Fruit fly (Drosophila melanogaster) whole organism, embryonic: ENCODE data around the gene CG7841.

Experiments used
- Atf3 ChIP-seq: fragments of 200-800 bp; sonication (Bioruptor generic); optimal IDR thresholded peaks from 3 replicates; lab custom pipeline; 2016; ENCODE audit warnings: missing biosample characterization, missing genetic modification characterization
- CG10267 ChIP-seq: fragments of 200-800 bp; sonication (Bioruptor generic); optimal IDR thresholded peaks from 2 replicates; lab custom pipeline; 2018; ENCODE audit warnings: missing biosample characterization, mild to moderate bottlenecking, missing genetic modification characterization, moderate library complexity
- CG10654 ChIP-seq: fragments of 200-800 bp; sonication (Bioruptor generic); optimal IDR thresholded peaks from 2 replicates; lab custom pipeline; 2016; ENCODE audit warnings: missing biosample characterization, missing genetic modification characterization
- CG12391 ChIP-seq: fragments of 200-800 bp; sonication (Bioruptor generic); optimal IDR thresholded peaks from 3 replicates; lab custom pipeline; 2018; ENCODE audit warnings: missing biosample characterization, mild to moderate bottlenecking, missing genetic modification characterization, moderate library complexity
- CG13894 ChIP-seq: fragments of 200-800 bp; sonication (Bioruptor generic); optimal IDR thresholded peaks from 3 replicates; lab custom pipeline; 2018; ENCODE audit warnings: missing biosample characterization, mild to moderate bottlenecking, missing genetic modification characterization, moderate library complexity
- CG14014 ChIP-seq: fragments of 200-800 bp; sonication (Bioruptor generic); IDR thresholded peaks from 2 replicates; pipeline ENCODE4 v1.3.6; 2022; ENCODE audit warnings: missing biosample characterization, missing genetic modification characterization
- CG14710 ChIP-seq: fragments of 200-800 bp; sonication (Bioruptor generic); optimal IDR thresholded peaks from 3 replicates; lab custom pipeline; 2019; ENCODE audit warnings: missing biosample characterization, mild to moderate bottlenecking, missing genetic modification characterization, moderate library complexity
- CG16813 ChIP-seq: fragments of 200-800 bp; sonication (Bioruptor generic); IDR thresholded peaks from 3 replicates; pipeline ENCODE4 v1.3.6; 2022; ENCODE audit warnings: missing biosample characterization, missing genetic modification characterization; ENCODE audit not compliant: partially characterized antibody
- CG1792 ChIP-seq: fragments of 200-800 bp; sonication (Bioruptor generic); optimal IDR thresholded peaks from 2 replicates; lab custom pipeline; 2016; ENCODE audit warnings: missing biosample characterization, missing genetic modification characterization
- CG3065 ChIP-seq: fragments of 200-800 bp; sonication (Bioruptor generic); optimal IDR thresholded peaks from 2 replicates; lab custom pipeline; 2016; ENCODE audit warnings: missing biosample characterization, missing genetic modification characterization
- CG31224 ChIP-seq: fragments of 200-800 bp; sonication (Bioruptor generic); IDR thresholded peaks from 2 replicates; pipeline ENCODE4 v1.3.6; 2022; ENCODE audit warnings: missing biosample characterization, missing genetic modification characterization
- CG31441 ChIP-seq: fragments of 200-800 bp; sonication (Bioruptor generic); IDR thresholded peaks from 2 replicates; pipeline ENCODE4 v1.3.6; 2022; ENCODE audit warnings: missing biosample characterization, missing genetic modification characterization
- CG3163 ChIP-seq: fragments of 200-800 bp; sonication (Bioruptor generic); optimal IDR thresholded peaks from 3 replicates; lab custom pipeline; 2016; ENCODE audit warnings: missing biosample characterization, missing genetic modification characterization
- CG32772 ChIP-seq: fragments of 200-800 bp; sonication (Bioruptor generic); IDR thresholded peaks from 2 replicates; pipeline ENCODE4 v1.3.6; 2022; ENCODE audit warnings: missing biosample characterization, missing genetic modification characterization
- CG43689 ChIP-seq: fragments of 200-800 bp; sonication (Bioruptor generic); IDR thresholded peaks from 2 replicates; pipeline ENCODE4 v1.3.6; 2022; ENCODE audit warnings: missing biosample characterization, missing genetic modification characterization
- CG4424 ChIP-seq: fragments of 200-800 bp; sonication (Bioruptor generic); optimal IDR thresholded peaks from 3 replicates; lab custom pipeline; 2016; ENCODE audit warnings: missing biosample characterization, missing genetic modification characterization
- D ChIP-seq, 2 experiments: fragments of 200-800 bp in 1 of 2; fragments of >200 bp in 1 of 2; sonication (Bioruptor generic) in 1 of 2; optimal IDR thresholded peaks; 2 replicates in 1 of 2; 3 replicates in 1 of 2; lab custom pipeline; 2017; ENCODE audit warnings: mild to moderate bottlenecking in 1 of 2, missing biosample characterization in 1 of 2, missing genetic modification characterization in 1 of 2, missing genetic modification reagents in 1 of 2
- Drgx ChIP-seq: fragments of 200-800 bp; sonication (Bioruptor generic); IDR thresholded peaks from 2 replicates; pipeline ENCODE4 v1.3.6; 2022; ENCODE audit warnings: missing biosample characterization, missing genetic modification characterization
- Ets97D ChIP-seq: fragments of 200-800 bp; sonication (Bioruptor generic); optimal IDR thresholded peaks from 3 replicates; lab custom pipeline; 2016; ENCODE audit warnings: missing biosample characterization, missing genetic modification characterization
- GATAe ChIP-seq: fragments of 200-800 bp; sonication (Bioruptor generic); conservative IDR thresholded peaks from 2 replicates; pipeline ENCODE4 v1.3.6; 2022; ENCODE audit warnings: missing biosample characterization, missing genetic modification characterization
- H15 ChIP-seq: fragments of 200-800 bp; sonication (Bioruptor generic); IDR thresholded peaks from 3 replicates; pipeline ENCODE4 v1.3.6; 2022; ENCODE audit warnings: missing biosample characterization, missing genetic modification characterization
- H2.0 ChIP-seq: fragments of 200-800 bp; sonication (Bioruptor generic); IDR thresholded peaks from 2 replicates; pipeline ENCODE4 v1.3.6; 2022; ENCODE audit warnings: missing biosample characterization, missing genetic modification characterization
- HLH54F ChIP-seq: fragments of 200-800 bp; sonication (Bioruptor generic); optimal IDR thresholded peaks from 3 replicates; lab custom pipeline; 2016; ENCODE audit warnings: missing biosample characterization, missing genetic modification characterization
- Hr3 ChIP-seq: fragments of 200-800 bp; sonication (Bioruptor generic); optimal IDR thresholded peaks from 3 replicates; lab custom pipeline; 2016; ENCODE audit warnings: missing biosample characterization, missing genetic modification characterization
- Hr51 ChIP-seq, 2 experiments: fragments of 200-800 bp; sonication (Bioruptor generic); optimal IDR thresholded peaks; 2 replicates in 1 of 2; 3 replicates in 1 of 2; lab custom pipeline; 2016 to 2018; ENCODE audit warnings: missing biosample characterization in 2 of 2, missing genetic modification characterization in 2 of 2, mild to moderate bottlenecking in 1 of 2, moderate library complexity in 1 of 2
- Stat92E ChIP-seq, 3 experiments: fragments of >200 bp in 2 of 3; fragments of 200-800 bp in 1 of 3; sonication (Bioruptor generic) in 1 of 3; optimal IDR thresholded peaks; 2 replicates each; lab custom pipeline; 2017 to 2019; ENCODE audit warnings: missing biosample characterization in 3 of 3, missing genetic modification characterization in 3 of 3, mild to moderate bottlenecking in 1 of 3, moderate library complexity in 1 of 3
- amos ChIP-seq: fragments of 200-800 bp; sonication (Bioruptor generic); IDR thresholded peaks from 2 replicates; pipeline ENCODE4 v1.3.6; 2022; ENCODE audit warnings: missing biosample characterization, missing genetic modification characterization; ENCODE audit not compliant: partially characterized antibody
- bigmax ChIP-seq: fragments of 200-800 bp; sonication (Bioruptor generic); optimal IDR thresholded peaks from 2 replicates; lab custom pipeline; 2018; ENCODE audit warnings: missing biosample characterization, mild to moderate bottlenecking, missing genetic modification characterization
- cg ChIP-seq: fragments of 200-800 bp; sonication (Bioruptor generic); optimal IDR thresholded peaks from 3 replicates; lab custom pipeline; 2019; ENCODE audit warnings: missing biosample characterization, mild to moderate bottlenecking, missing genetic modification characterization, moderate library complexity
- chif ChIP-seq, 2 experiments: fragments of 200-800 bp; sonication (Bioruptor generic); optimal IDR thresholded peaks; 3 replicates each; lab custom pipeline; 2016; ENCODE audit warnings: missing biosample characterization in 2 of 2, missing genetic modification characterization in 2 of 2
- ci ChIP-seq: fragments of 200-800 bp; sonication (Bioruptor generic); IDR thresholded peaks from 3 replicates; pipeline ENCODE4 v1.3.6; 2022; ENCODE audit warnings: missing biosample characterization, missing genetic modification characterization
- dimm ChIP-seq: fragments of 200-800 bp; sonication (Bioruptor generic); IDR thresholded peaks from 2 replicates; pipeline ENCODE4 v1.3.6; 2022; ENCODE audit warnings: missing biosample characterization, missing genetic modification characterization
- gem ChIP-seq: fragments of 200-800 bp; sonication (Bioruptor generic); optimal IDR thresholded peaks from 2 replicates; lab custom pipeline; 2019; ENCODE audit warnings: missing biosample characterization, mild to moderate bottlenecking, missing genetic modification characterization, moderate library complexity
- grn ChIP-seq: fragments of 200-800 bp; sonication (Bioruptor generic); optimal IDR thresholded peaks from 3 replicates; lab custom pipeline; 2017; ENCODE audit warnings: missing biosample characterization, missing genetic modification characterization
- hbn ChIP-seq: fragments of 200-800 bp; sonication (Bioruptor generic); IDR thresholded peaks from 2 replicates; pipeline ENCODE4 v1.3.6; 2022; ENCODE audit warnings: missing biosample characterization, missing genetic modification characterization; ENCODE audit not compliant: partially characterized antibody
- her ChIP-seq: fragments of 200-800 bp; sonication (Bioruptor generic); optimal IDR thresholded peaks from 2 replicates; lab custom pipeline; 2016; ENCODE audit warnings: missing biosample characterization, missing genetic modification characterization
- insv ChIP-seq, 2 experiments: fragments of 200-800 bp; sonication (Bioruptor generic); optimal IDR thresholded peaks; 3 replicates each; lab custom pipeline; 2016 to 2018; ENCODE audit warnings: missing biosample characterization in 2 of 2, missing genetic modification characterization in 2 of 2
- lola ChIP-seq, 3 experiments: fragments of >200 bp in 2 of 3; fragments of 200-800 bp in 1 of 3; sonication (Bioruptor generic) in 1 of 3; optimal IDR thresholded peaks; 2 replicates each; lab custom pipeline; 2017 to 2019; ENCODE audit warnings: missing biosample characterization in 3 of 3, missing genetic modification characterization in 3 of 3, mild to moderate bottlenecking in 1 of 3, moderate library complexity in 1 of 3
- maf-S ChIP-seq: fragments of 200-800 bp; sonication (Bioruptor generic); optimal IDR thresholded peaks from 2 replicates; lab custom pipeline; 2016; ENCODE audit warnings: missing biosample characterization, missing genetic modification characterization
- oc ChIP-seq: fragments of 200-800 bp; sonication (Bioruptor generic); optimal IDR thresholded peaks from 2 replicates; lab custom pipeline; 2018; ENCODE audit warnings: missing biosample characterization, mild to moderate bottlenecking, missing genetic modification characterization, moderate library complexity
- org-1 ChIP-seq: fragments of 200-800 bp; sonication (Bioruptor generic); optimal IDR thresholded peaks from 2 replicates; lab custom pipeline; 2017; ENCODE audit warnings: missing biosample characterization, missing genetic modification characterization
- peb ChIP-seq: fragments of 200-800 bp; sonication (Bioruptor generic); IDR thresholded peaks from 2 replicates; pipeline ENCODE4 v1.3.6; 2022; ENCODE audit warnings: missing biosample characterization, missing genetic modification characterization
- rib ChIP-seq: fragments of 200-800 bp; sonication (Bioruptor generic); IDR thresholded peaks from 2 replicates; pipeline ENCODE4 v1.3.6; 2022; ENCODE audit warnings: missing biosample characterization, missing genetic modification characterization
- sna ChIP-seq: fragments of 200-800 bp; sonication (Bioruptor generic); IDR thresholded peaks from 2 replicates; pipeline ENCODE4 v1.3.6; 2022; ENCODE audit warnings: missing biosample characterization, missing genetic modification characterization; ENCODE audit not compliant: partially characterized antibody
- sqz ChIP-seq: fragments of 200-800 bp; sonication (Bioruptor generic); optimal IDR thresholded peaks from 3 replicates; lab custom pipeline; 2018; ENCODE audit warnings: missing biosample characterization, mild to moderate bottlenecking, missing genetic modification characterization
- tap ChIP-seq: fragments of 200-800 bp; optimal IDR thresholded peaks from 3 replicates; lab custom pipeline; 2019; ENCODE audit warnings: missing biosample characterization, mild to moderate bottlenecking, missing genetic modification characterization, moderate library complexity
- tin ChIP-seq: fragments of 200-800 bp; sonication (Bioruptor generic); optimal IDR thresholded peaks from 3 replicates; lab custom pipeline; 2016; ENCODE audit warnings: missing biosample characterization, missing genetic modification characterization
- trem ChIP-seq: fragments of 200-800 bp; optimal IDR thresholded peaks from 3 replicates; lab custom pipeline; 2019; ENCODE audit warnings: missing biosample characterization, mild to moderate bottlenecking, missing genetic modification characterization, moderate library complexity

The CG7841 gene

dm6 chr3L:15544455-15545415 lies 36.7 kb upstream of the CG7841 start (continued):
- TF ChIP-seq CG13894 (no peak), tin (no peak), org-1 (GFP tag; lab: Kevin White, UChicago) (no peak), CG3163 (no peak), CG14014 (no peak), ci (peak; percentile 46; the same call in 1 of the 3 replicates), CG3065 (GFP tag; lab: Kevin White, UChicago) (no peak), her (no peak), lola (GFP tag; optimal IDR thresholded peaks at IDR 0.05; lab: Kevin White, UChicago) (no peak), Stat92E (GFP tag; optimal IDR thresholded peaks at IDR 0.05; lab: Kevin White, UChicago) (peak in 1 of 3 experiments; percentile 24), CG14710 (tag; lab: Kevin White, UChicago) (peak; percentile 6), maf-S (no peak), cg (peak; percentile 88), bigmax (GFP tag; lab: Kevin White, UChicago) (no peak), CG10267 (tag; lab: Kevin White, UChicago) (no peak), dimm (GFP tag; lab: Robert Waterston, UW) (no peak), D (optimal IDR thresholded peaks at IDR 0.05; lab: Kevin White, UChicago) (no peak), D (GFP tag; optimal IDR thresholded peaks at IDR 0.05; lab: Kevin White, UChicago) (peak; percentile 33), gem (peak; percentile 4), CG43689 (GFP tag; lab: Robert Waterston, UW) (no peak), CG10654 (GFP tag; lab: Kevin White, UChicago) (no peak), H15 (GFP tag; lab: Robert Waterston, UW) (no peak), Hr51 (GFP tag; optimal IDR thresholded peaks at IDR 0.05; lab: Kevin White, UChicago) (no peak), sna (no peak), CG32772 (no peak), CG31224 (GFP tag; lab: Robert Waterston, UW) (no peak), Ets97D (GFP tag; lab: Kevin White, UChicago) (no peak), trem (tag; lab: Kevin White, UChicago) (no peak), H2.0 (GFP tag; lab: Robert Waterston, UW) (no peak), CG16813 (no peak), HLH54F (GFP tag; lab: Kevin White, UChicago) (no peak), Hr3 (GFP tag; lab: Kevin White, UChicago) (no peak), hbn (GFP tag; lab: Robert Waterston, UW) (no peak), grn (no peak), peb (no peak), Atf3 (GFP tag; lab: Kevin White, UChicago) (no peak), Drgx (no peak), GATAe (GFP tag; lab: Robert Waterston, UW) (no peak), CG4424 (peak; percentile 15), amos (no peak), rib (no peak), CG12391 (tag; lab: Kevin White, UChicago) (no peak), oc (tag; lab: Kevin White, UChicago) (no peak), sqz (GFP tag; lab: Kevin White, UChicago) (no peak), CG1792 (GFP tag; lab: Kevin White, UChicago) (no peak), CG31441 (GFP tag; lab: Robert Waterston, UW) (0 out of 2 replicates have a peak, but pooled peaks have one; percentile 17), tap (tag; lab: Kevin White, UChicago) (no peak), insv (GFP tag; optimal IDR thresholded peaks at IDR 0.05; lab: Kevin White, UChicago) (no peak), chif (GFP tag; optimal IDR thresholded peaks at IDR 0.05; lab: Kevin White, UChicago) (no peak)
